Fruit fly (Drosophila melanogaster) whole organism, embryonic: ENCODE measurements around the gene CG4291.
A peak's percentile ranks its signal among the peaks of the same experiment; 100 is the strongest.

Source experiments
- Ada2b ChIP-seq: fragments of 200-800 bp; sonication (Bioruptor generic); IDR thresholded peaks from 2 replicates; pipeline ENCODE4 v1.3.6; 2022; ENCODE audit warnings: missing biosample characterization, missing genetic modification characterization
- Asciz ChIP-seq: fragments of 200-800 bp; sonication (Bioruptor generic); optimal IDR thresholded peaks from 2 replicates; lab custom pipeline; 2017; ENCODE audit warnings: missing biosample characterization, mild to moderate bottlenecking, missing genetic modification characterization, missing genetic modification reagents
- B-H2 ChIP-seq: fragments of 200-800 bp; sonication (Bioruptor generic); optimal IDR thresholded peaks from 2 replicates; lab custom pipeline; 2018; ENCODE audit warnings: missing biosample characterization, mild to moderate bottlenecking, missing genetic modification characterization
- CG1024 ChIP-seq: fragments of 200-800 bp; sonication (Bioruptor generic); IDR thresholded peaks from 2 replicates; pipeline ENCODE4 v1.3.6; 2022; ENCODE audit warnings: missing biosample characterization, missing genetic modification characterization
- CG10274 ChIP-seq: fragments of 200-800 bp; sonication (Bioruptor generic); optimal IDR thresholded peaks from 3 replicates; lab custom pipeline; 2017; ENCODE audit warnings: missing biosample characterization, mild to moderate bottlenecking, missing genetic modification characterization
- CG10462 ChIP-seq: fragments of 200-800 bp; sonication (Bioruptor generic); optimal IDR thresholded peaks from 2 replicates; lab custom pipeline; 2016; ENCODE audit warnings: missing biosample characterization, missing genetic modification characterization
- CG10543 ChIP-seq: fragments of 200-800 bp; sonication (Bioruptor generic); optimal IDR thresholded peaks from 3 replicates; lab custom pipeline; 2017; ENCODE audit warnings: missing biosample characterization, mild to moderate bottlenecking, missing genetic modification characterization, moderate library complexity
- CG10565 ChIP-seq: fragments of 200-800 bp; sonication (Bioruptor generic); optimal IDR thresholded peaks from 3 replicates; lab custom pipeline; 2016; ENCODE audit warnings: missing biosample characterization, mild to moderate bottlenecking, missing genetic modification characterization
- CG14014 ChIP-seq: fragments of 200-800 bp; sonication (Bioruptor generic); IDR thresholded peaks from 2 replicates; pipeline ENCODE4 v1.3.6; 2022; ENCODE audit warnings: missing biosample characterization, missing genetic modification characterization
- CG15514 ChIP-seq: fragments of 200-800 bp; sonication (Bioruptor generic); optimal IDR thresholded peaks from 3 replicates; lab custom pipeline; 2017; ENCODE audit warnings: missing biosample characterization, missing genetic modification characterization, mild to moderate bottlenecking, moderate library complexity, missing genetic modification reagents
- CG1647 ChIP-seq: fragments of 200-800 bp; sonication (Bioruptor generic); optimal IDR thresholded peaks from 3 replicates; lab custom pipeline; 2016; ENCODE audit warnings: missing biosample characterization, missing genetic modification characterization
- CG16779 ChIP-seq: fragments of 200-800 bp; sonication (Bioruptor generic); IDR thresholded peaks from 2 replicates; pipeline ENCODE4 v1.3.6; 2022; ENCODE audit warnings: missing biosample characterization, missing genetic modification characterization
- CG2712 ChIP-seq: fragments of 200-800 bp; optimal IDR thresholded peaks from 3 replicates; lab custom pipeline; 2019; ENCODE audit warnings: missing biosample characterization, mild to moderate bottlenecking, missing genetic modification characterization, moderate library complexity
- CG3281 ChIP-seq: fragments of 200-800 bp; sonication (Bioruptor generic); optimal IDR thresholded peaks from 3 replicates; lab custom pipeline; 2017; ENCODE audit warnings: missing biosample characterization, mild to moderate bottlenecking, missing genetic modification characterization
- CG4282 ChIP-seq: fragments of 200-800 bp; sonication (Bioruptor generic); optimal IDR thresholded peaks from 2 replicates; lab custom pipeline; 2016; ENCODE audit warnings: missing biosample characterization, missing genetic modification characterization
- CG4328 ChIP-seq: fragments of 200-800 bp; sonication (Bioruptor generic); optimal IDR thresholded peaks from 3 replicates; lab custom pipeline; 2017; ENCODE audit warnings: missing biosample characterization, missing genetic modification reagents, missing genetic modification characterization
- CG4360 ChIP-seq: fragments of 200-800 bp; sonication (Bioruptor generic); IDR thresholded peaks from 2 replicates; pipeline ENCODE4 v1.3.6; 2022; ENCODE audit warnings: missing biosample characterization, missing genetic modification characterization
- CG4617 ChIP-seq: fragments of 200-800 bp; sonication (Bioruptor generic); optimal IDR thresholded peaks from 3 replicates; lab custom pipeline; 2016; ENCODE audit warnings: missing biosample characterization, missing genetic modification characterization, borderline replicate concordance
- CG5180 ChIP-seq: fragments of 200-800 bp; sonication (Bioruptor generic); optimal IDR thresholded peaks from 3 replicates; lab custom pipeline; 2017; ENCODE audit warnings: missing biosample characterization, missing genetic modification characterization, mild to moderate bottlenecking, moderate library complexity, missing genetic modification reagents
- CG6272 ChIP-seq: fragments of 200-800 bp; sonication (Bioruptor generic); IDR thresholded peaks from 2 replicates; pipeline ENCODE4 v1.3.6; 2022; ENCODE audit warnings: missing biosample characterization, missing genetic modification characterization
- CG7357 ChIP-seq: fragments of 200-800 bp; sonication (Bioruptor generic); IDR thresholded peaks from 3 replicates; pipeline ENCODE4 v1.3.6; 2022; ENCODE audit warnings: missing biosample characterization, missing genetic modification characterization
- CkIIα-i1 ChIP-seq: fragments of 200-800 bp; sonication (Bioruptor generic); IDR thresholded peaks from 2 replicates; pipeline ENCODE4 v1.3.6; 2022; ENCODE audit warnings: missing biosample characterization, missing genetic modification characterization
- Dad ChIP-seq: fragments of 200-800 bp; sonication (Bioruptor generic); optimal IDR thresholded peaks from 3 replicates; lab custom pipeline; 2016; ENCODE audit warnings: missing biosample characterization, missing genetic modification characterization
- GATAe ChIP-seq: fragments of 200-800 bp; sonication (Bioruptor generic); conservative IDR thresholded peaks from 2 replicates; pipeline ENCODE4 v1.3.6; 2022; ENCODE audit warnings: missing biosample characterization, missing genetic modification characterization
- HLH4C ChIP-seq: fragments of 200-800 bp; sonication (Bioruptor generic); IDR thresholded peaks from 3 replicates; pipeline ENCODE4 v1.3.6; 2022; ENCODE audit warnings: missing biosample characterization, missing genetic modification characterization; ENCODE audit not compliant: partially characterized antibody
- HLHmδ ChIP-seq: fragments of 200-800 bp; sonication (Bioruptor generic); optimal IDR thresholded peaks from 2 replicates; lab custom pipeline; 2018; ENCODE audit warnings: missing biosample characterization, mild to moderate bottlenecking, missing genetic modification characterization, moderate library complexity
- NC2α ChIP-seq: fragments of 200-800 bp; sonication (Bioruptor generic); optimal IDR thresholded peaks from 2 replicates; lab custom pipeline; 2016; ENCODE audit warnings: missing biosample characterization, missing genetic modification characterization
- Rx ChIP-seq: fragments of 200-800 bp; sonication (Bioruptor generic); IDR thresholded peaks from 2 replicates; pipeline ENCODE4 v1.3.6; 2022; ENCODE audit warnings: missing biosample characterization, missing genetic modification characterization
- Six4 ChIP-seq: fragments of 200-800 bp; sonication (Bioruptor generic); optimal IDR thresholded peaks from 2 replicates; lab custom pipeline; 2016; ENCODE audit warnings: missing biosample characterization, missing genetic modification characterization
- Sox100B ChIP-seq: fragments of 200-800 bp; sonication (Bioruptor generic); optimal IDR thresholded peaks from 3 replicates; lab custom pipeline; 2018; ENCODE audit warnings: missing biosample characterization, mild to moderate bottlenecking, missing genetic modification characterization
- TFAM ChIP-seq: fragments of 200-800 bp; sonication (Bioruptor generic); optimal IDR thresholded peaks from 2 replicates; lab custom pipeline; 2017; ENCODE audit warnings: missing biosample characterization, missing genetic modification characterization, inconsistent platforms
- amos ChIP-seq: fragments of 200-800 bp; sonication (Bioruptor generic); IDR thresholded peaks from 2 replicates; pipeline ENCODE4 v1.3.6; 2022; ENCODE audit warnings: missing biosample characterization, missing genetic modification characterization; ENCODE audit not compliant: partially characterized antibody
- ap ChIP-seq: fragments of 200-800 bp; sonication (Bioruptor generic); IDR thresholded peaks from 2 replicates; pipeline ENCODE4 v1.3.6; 2022; ENCODE audit warnings: missing biosample characterization, missing genetic modification characterization
- ara ChIP-seq: fragments of 200-800 bp; sonication (Bioruptor generic); IDR thresholded peaks from 2 replicates; pipeline ENCODE4 v1.3.6; 2022; ENCODE audit warnings: missing biosample characterization, missing genetic modification characterization
- bowl ChIP-seq: fragments of 200-800 bp; sonication (Bioruptor generic); IDR thresholded peaks from 2 replicates; pipeline ENCODE4 v1.3.6; 2022; ENCODE audit warnings: missing biosample characterization, missing genetic modification characterization
- bsh ChIP-seq, 2 experiments: fragments of 200-800 bp; sonication (Bioruptor generic); optimal IDR thresholded peaks; 2 replicates each; lab custom pipeline; 2017 to 2018; ENCODE audit warnings: mild to moderate bottlenecking in 2 of 2, missing biosample characterization in 2 of 2, missing genetic modification characterization in 2 of 2, moderate library complexity in 1 of 2
- croc ChIP-seq: fragments of 200-800 bp; sonication (Bioruptor generic); conservative IDR thresholded peaks from 3 replicates; pipeline ENCODE4 v1.3.6; 2022; ENCODE audit warnings: missing biosample characterization, missing genetic modification characterization
- exex ChIP-seq: fragments of 200-800 bp; sonication (Bioruptor generic); optimal IDR thresholded peaks from 4 replicates; lab custom pipeline; 2018; ENCODE audit warnings: missing biosample characterization, mild to moderate bottlenecking, missing genetic modification characterization, moderate library complexity
- fd64A ChIP-seq: fragments of 200-800 bp; sonication (Bioruptor generic); optimal IDR thresholded peaks from 3 replicates; lab custom pipeline; 2018; ENCODE audit warnings: missing biosample characterization, mild to moderate bottlenecking, missing genetic modification characterization
- lbe ChIP-seq: fragments of 200-800 bp; sonication (Bioruptor generic); optimal IDR thresholded peaks from 2 replicates; lab custom pipeline; 2016; ENCODE audit warnings: missing biosample characterization, mild to moderate bottlenecking, missing genetic modification characterization
- nmo ChIP-seq: fragments of 200-800 bp; sonication (Bioruptor generic); optimal IDR thresholded peaks from 2 replicates; lab custom pipeline; 2018; ENCODE audit warnings: missing biosample characterization, mild to moderate bottlenecking, missing genetic modification characterization, moderate library complexity
- nom ChIP-seq: fragments of 200-800 bp; sonication (Bioruptor generic); optimal IDR thresholded peaks from 2 replicates; lab custom pipeline; 2017; ENCODE audit warnings: missing biosample characterization, missing genetic modification characterization, mild to moderate bottlenecking, moderate library complexity, missing genetic modification reagents
- psq ChIP-seq: fragments of 200-800 bp; sonication (Bioruptor generic); optimal IDR thresholded peaks from 2 replicates; lab custom pipeline; 2017; ENCODE audit warnings: missing biosample characterization, missing genetic modification characterization
- sima ChIP-seq: fragments of 200-800 bp; sonication (Bioruptor generic); optimal IDR thresholded peaks from 2 replicates; lab custom pipeline; 2016; ENCODE audit warnings: missing biosample characterization, missing genetic modification characterization
- sisA ChIP-seq: fragments of 200-800 bp; sonication (Bioruptor generic); IDR thresholded peaks from 2 replicates; pipeline ENCODE4 v1.3.6; 2022; ENCODE audit warnings: missing biosample characterization, missing genetic modification characterization
- sna ChIP-seq: fragments of 200-800 bp; sonication (Bioruptor generic); IDR thresholded peaks from 2 replicates; pipeline ENCODE4 v1.3.6; 2022; ENCODE audit warnings: missing biosample characterization, missing genetic modification characterization; ENCODE audit not compliant: partially characterized antibody
- so ChIP-seq: fragments of 200-800 bp; sonication (Bioruptor generic); IDR thresholded peaks from 3 replicates; pipeline ENCODE4 v1.3.6; 2022; ENCODE audit warnings: missing biosample characterization, missing genetic modification characterization
- sob ChIP-seq: fragments of 200-800 bp; sonication (Bioruptor generic); IDR thresholded peaks from 2 replicates; pipeline ENCODE4 v1.3.6; 2022; ENCODE audit warnings: missing biosample characterization, missing genetic modification characterization
- trem ChIP-seq: fragments of 200-800 bp; optimal IDR thresholded peaks from 3 replicates; lab custom pipeline; 2019; ENCODE audit warnings: missing biosample characterization, mild to moderate bottlenecking, missing genetic modification characterization, moderate library complexity
- z ChIP-seq: fragments of 200-800 bp; sonication (Bioruptor generic); IDR thresholded peaks from 3 replicates; pipeline ENCODE4 v1.3.6; 2022; ENCODE audit warnings: missing biosample characterization, missing genetic modification characterization
- zen2 ChIP-seq: fragments of 200-800 bp; sonication (Bioruptor generic); IDR thresholded peaks from 3 replicates; pipeline ENCODE4 v1.3.6; 2022; ENCODE audit warnings: missing biosample characterization, missing genetic modification characterization; ENCODE audit not compliant: partially characterized antibody

The CG4291 gene

DNA sequence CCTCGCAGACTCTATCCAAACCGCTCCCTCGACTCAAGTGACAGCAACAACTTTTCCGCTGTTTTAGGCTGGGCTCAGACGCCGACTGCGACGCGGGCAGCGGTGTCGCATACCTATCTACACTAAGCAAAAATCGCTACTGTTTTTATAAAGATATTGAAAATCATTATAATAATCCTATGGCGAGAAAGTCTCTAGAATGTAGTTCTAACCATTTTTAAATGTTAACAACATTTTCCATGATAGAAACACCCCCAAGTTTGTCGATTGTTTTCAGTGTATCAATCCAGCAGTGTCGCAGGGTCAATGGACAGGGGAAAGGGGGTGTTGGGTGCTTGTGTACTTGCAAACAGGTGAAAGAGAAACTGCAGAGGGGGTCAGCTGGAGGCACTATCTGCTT is 13.3 kb upstream of the CG4291 start (continued):
- TF ChIP-seq Asciz (GFP tag; lab: Kevin White, UChicago) (peak; percentile 95), CG10565 (GFP tag; lab: Kevin White, UChicago) (peak; percentile 84), CG5180 (peak; percentile 87), amos (GFP tag; lab: Robert Waterston, UW) (no peak), fd64A (GFP tag; lab: Kevin White, UChicago) (peak; percentile 91), CG14014 (GFP tag; lab: Robert Waterston, UW) (peak; percentile 97), CG10274 (GFP tag; lab: Kevin White, UChicago) (peak; percentile 88), HLH4C (GFP tag; lab: Robert Waterston, UW) (no peak), CG15514 (GFP tag; lab: Kevin White, UChicago) (peak; percentile 85), CG4360 (peak; percentile 78), GATAe (GFP tag; lab: Robert Waterston, UW) (peak; percentile 56), croc (GFP tag; lab: Robert Waterston, UW) (peak; percentile 88), B-H2 (peak; percentile 82), CG10462 (GFP tag; lab: Kevin White, UChicago) (peak; percentile 91), nmo (GFP tag; lab: Kevin White, UChicago) (peak; percentile 96), CG3281 (GFP tag; lab: Kevin White, UChicago) (peak; percentile 95), trem (tag; lab: Kevin White, UChicago) (peak; percentile 91), zen2 (no peak), CG7357 (GFP tag; lab: Robert Waterston, UW) (peak; percentile 88), nom (GFP tag; lab: Kevin White, UChicago) (peak; percentile 85), Sox100B (GFP tag; lab: Kevin White, UChicago) (peak; percentile 91), HLHmδ (no peak), CG1647 (peak; percentile 96), Six4 (GFP tag; lab: Kevin White, UChicago) (peak; percentile 94), lbe (GFP tag; lab: Kevin White, UChicago) (peak; percentile 97), so (GFP tag; lab: Robert Waterston, UW) (peak; percentile 96), CG6272 (peak; percentile 92), sima (GFP tag; lab: Kevin White, UChicago) (peak; percentile 88), z (peak; percentile 71; the same call in 2 of the 3 replicates), CG10543 (peak; percentile 85), CG4328 (peak; percentile 87), CG1024 (GFP tag; lab: Robert Waterston, UW) (peak; percentile 90), ap (peak; percentile 95), CG4282 (GFP tag; lab: Kevin White, UChicago) (peak; percentile 81), Dad (peak; percentile 94), sob (peak; percentile 97), exex (peak; percentile 63), sisA (GFP tag; lab: Robert Waterston, UW) (peak; percentile 96), TFAM (GFP tag; lab: Kevin White, UChicago) (peak; percentile 85), Rx (GFP tag; lab: Robert Waterston, UW) (peak; percentile 96), CG2712 (tag; lab: Kevin White, UChicago) (peak; percentile 97), ara (GFP tag; lab: Robert Waterston, UW) (peak; percentile 97), bsh (GFP tag; optimal IDR thresholded peaks at IDR 0.05; lab: Kevin White, UChicago) (peak; percentile 89 to 96), Ada2b (peak; percentile 97), CkIIα-i1 (GFP tag; lab: Robert Waterston, UW) (peak; percentile 65), psq (peak; percentile 92), bowl (GFP tag; lab: Robert Waterston, UW) (peak; percentile 92), NC2α (peak; percentile 86), CG4617 (peak; percentile 92), CG16779 (GFP tag; lab: Robert Waterston, UW) (peak; percentile 95), sna (GFP tag; lab: Robert Waterston, UW) (no peak)
